Fruit fly (Drosophila melanogaster) S2 (cell line): ENCODE results near the gene slam.

ENCODE experiments used
- CG8478 ChIP-seq: fragments of >200 bp; optimal IDR thresholded peaks from 2 replicates; lab custom pipeline; 2018
- CTCF ChIP-seq, 2 experiments: fragments of >200 bp; optimal IDR thresholded peaks; 2 replicates each; lab custom pipeline; 2018

dm6 chr2L:6387068-6387467, 14.9 kb downstream of the slam start:
- no peak for TF ChIP-seq CG8478
- TF ChIP-seq CTCF (optimal IDR thresholded peaks at IDR 0.05; lab: Kevin White, UChicago): no peak
